Worm (Caenorhabditis elegans) whole organism, early embryonic: ENCODE data around the gene clec-148.

Source experiments
- F13C5.2 ChIP-seq: sonication (generic microtip); optimal IDR thresholded peaks from 2 replicates; lab custom pipeline; 2017; ENCODE audit warnings: mild to moderate bottlenecking, missing genetic modification characterization, inconsistent platforms, missing compliant biosample characterization
- ama-1 ChIP-seq: fragments of 150-350 bp; optimal IDR thresholded peaks from 2 replicates; lab custom pipeline; 2014
- ceh-13 ChIP-seq: fragments of 200-800 bp; sonication (Bioruptor generic); optimal IDR thresholded peaks from 2 replicates; lab custom pipeline; 2018; ENCODE audit warnings: mild to moderate bottlenecking, missing genetic modification characterization, missing compliant biosample characterization
- ceh-36 ChIP-seq: sonication (generic microtip); optimal IDR thresholded peaks from 2 replicates; lab custom pipeline; 2016; ENCODE audit warnings: missing genetic modification characterization, inconsistent platforms, missing compliant biosample characterization
- flt-1 ChIP-seq: fragments of 200-800 bp; sonication (Bioruptor generic); IDR thresholded peaks from 2 replicates; pipeline ENCODE4 v1.3.6; 2022; ENCODE audit warnings: missing genetic modification characterization, missing compliant biosample characterization
- hmg-4 ChIP-seq: fragments of 200-800 bp; sonication (Bioruptor generic); optimal IDR thresholded peaks from 2 replicates; lab custom pipeline; 2018; ENCODE audit warnings: mild to moderate bottlenecking, missing genetic modification characterization, missing compliant biosample characterization
- tbx-11 ChIP-seq: fragments of 200-800 bp; sonication (Bioruptor generic); IDR thresholded peaks from 2 replicates; pipeline ENCODE4 v1.3.6; 2022; ENCODE audit warnings: missing genetic modification characterization, missing compliant biosample characterization
- tra-4 ChIP-seq: sonication (generic microtip); optimal IDR thresholded peaks from 2 replicates; lab custom pipeline; 2017; ENCODE audit warnings: missing genetic modification characterization, missing compliant biosample characterization

DNA sequence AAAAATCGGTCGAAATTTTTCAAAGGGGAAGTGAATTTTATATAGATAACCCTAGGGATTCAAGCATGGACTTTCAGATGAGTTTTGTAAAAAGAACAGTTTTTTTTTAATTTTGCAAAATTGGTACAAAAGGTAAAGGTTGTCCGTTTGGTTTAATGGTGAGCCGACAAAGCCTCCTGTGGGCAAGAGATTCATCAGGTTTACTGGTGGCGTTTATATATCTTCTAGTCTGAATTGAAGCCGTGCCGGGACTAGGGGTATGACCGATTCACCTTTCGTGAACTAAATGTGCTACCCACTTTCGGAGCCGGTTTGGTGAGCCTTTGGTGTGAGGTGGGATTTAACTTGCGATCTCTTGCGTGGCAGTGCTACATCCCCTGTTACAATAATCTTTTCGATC lies 2.5 kb upstream of the clec-148 start:
- no peak for TF ChIP-seq hmg-4 (GFP tag; lab: Kevin White, UChicago)
- TF ChIP-seq ama-1 (lab: Kevin White, UChicago), result peak; percentile 91
- TF ChIP-seq ceh-13 (GFP tag; lab: Kevin White, UChicago), result no peak
- no peak for TF ChIP-seq flt-1 (GFP tag; lab: Robert Waterston, UW)
- no peak for TF ChIP-seq F13C5.2
- TF ChIP-seq ceh-36, result no peak
- no peak for TF ChIP-seq tra-4 (tag; lab: Kevin White, UChicago)
- no peak for TF ChIP-seq tbx-11 (GFP tag; lab: Robert Waterston, UW)
